Fruit fly (Drosophila melanogaster): ENCODE results near the gene f.

f gene

DNA sequence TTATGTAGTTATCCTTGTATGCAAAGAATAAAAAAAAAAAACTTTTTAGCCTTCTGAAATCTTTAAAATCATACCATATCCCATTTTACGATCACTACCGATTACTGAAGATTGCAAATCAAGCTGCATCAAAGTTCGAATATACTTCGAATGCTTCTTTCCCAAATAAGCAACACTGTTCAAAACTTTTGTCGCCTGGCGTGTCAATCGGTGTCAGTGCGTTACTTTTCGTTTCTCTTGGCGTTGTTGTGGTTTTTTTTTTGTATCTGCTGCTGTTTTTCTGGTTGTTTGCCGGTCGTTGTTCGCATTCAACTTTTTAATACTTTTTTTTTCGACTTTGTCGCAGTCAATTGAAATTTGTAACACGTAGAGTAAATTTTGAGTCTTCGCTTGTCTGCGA, 62.2 kb downstream of the f start (continued):
- TF ChIP-seq gro (GFP tag; optimal IDR thresholded peaks at IDR 0.05) = no peak
- TF ChIP-seq CG11696 (GFP tag; IDR thresholded peaks at IDR 0.05) = no peak
- TF ChIP-seq Hr51 (GFP tag; optimal IDR thresholded peaks at IDR 0.05) = peak in 1 of 2 experiments; percentile 17
- TF ChIP-seq prd (optimal IDR thresholded peaks at IDR 0.05) = no peak
- peak; percentile 42; the same call in 2 of the 3 replicates for TF ChIP-seq prd (GFP tag; IDR thresholded peaks at IDR 0.05)
- TF ChIP-seq nmo (GFP tag; optimal IDR thresholded peaks at IDR 0.05) = peak; percentile 22
- no peak for TF ChIP-seq CG5953 (GFP tag; IDR thresholded peaks at IDR 0.05)
- TF ChIP-seq CG8290 (GFP tag; optimal IDR thresholded peaks at IDR 0.05) = no peak
- no peak for TF ChIP-seq CG8290 (tag; optimal IDR thresholded peaks at IDR 0.05)
- no peak for TF ChIP-seq Mes4 (GFP tag; optimal IDR thresholded peaks at IDR 0.05)
- TF ChIP-seq CG1603 (tag; optimal IDR thresholded peaks at IDR 0.05) = no peak
- TF ChIP-seq stwl (tag; optimal IDR thresholded peaks at IDR 0.05) = no peak
- TF ChIP-seq vnd (GFP tag; IDR thresholded peaks at IDR 0.05; ENCODE audit: partially characterized antibody) = no peak
- no peak for TF ChIP-seq ERR (GFP tag; optimal IDR thresholded peaks at IDR 0.05)
- TF ChIP-seq CG11085 (GFP tag; IDR thresholded peaks at IDR 0.05) = no peak
- no peak for TF ChIP-seq CG13287 (GFP tag; IDR thresholded peaks at IDR 0.05; ENCODE audit: partially characterized antibody)
- TF ChIP-seq Rx (GFP tag; IDR thresholded peaks at IDR 0.05) = no peak
- TF ChIP-seq H2.0 (GFP tag; IDR thresholded peaks at IDR 0.05) = no peak
- no peak for TF ChIP-seq Lim3 (GFP tag; IDR thresholded peaks at IDR 0.05)
- peak; percentile 48; the same call in 1 of the 3 replicates for TF ChIP-seq CG17361 (GFP tag; IDR thresholded peaks at IDR 0.05)
- TF ChIP-seq Poxn (GFP tag; IDR thresholded peaks at IDR 0.05) = no peak
- TF ChIP-seq Med (GFP tag) = peak; percentile 54
- no peak for TF ChIP-seq Dp (GFP tag; optimal IDR thresholded peaks at IDR 0.05)
- TF ChIP-seq CG2712 (tag; optimal IDR thresholded peaks at IDR 0.05) = no peak
- no peak for TF ChIP-seq CG9817 (tag; optimal IDR thresholded peaks at IDR 0.05)
- no peak for TF ChIP-seq pum (GFP tag; optimal IDR thresholded peaks at IDR 0.05)
- TF ChIP-seq CG16779 (GFP tag; IDR thresholded peaks at IDR 0.05) = no peak
- no peak for TF ChIP-seq mam (GFP tag; optimal IDR thresholded peaks at IDR 0.05)
- no peak for TF ChIP-seq CG6175 (GFP tag; IDR thresholded peaks at IDR 0.05)
- TF ChIP-seq Xrp1 (GFP tag; IDR thresholded peaks at IDR 0.05) = 0 out of 2 replicates have a peak, but pooled peaks have one; percentile 8
- TF ChIP-seq CG9932 (GFP tag; IDR thresholded peaks at IDR 0.05) = peak; percentile 13; the same call in 1 of the 2 replicates
- TF ChIP-seq eyg (GFP tag; optimal IDR thresholded peaks at IDR 0.05) = no peak
- TF ChIP-seq lola (GFP tag; optimal IDR thresholded peaks at IDR 0.05) = no peak
- no peak for TF ChIP-seq CG13894 (tag; optimal IDR thresholded peaks at IDR 0.05)
- TF ChIP-seq CG14710 (tag; optimal IDR thresholded peaks at IDR 0.05) = no peak
- TF ChIP-seq Opbp (GFP tag; IDR thresholded peaks at IDR 0.05; ENCODE audit: partially characterized antibody) = no peak
- TF ChIP-seq Ravus (GFP tag; IDR thresholded peaks at IDR 0.05) = no peak
- no peak for TF ChIP-seq CG12155 (GFP tag; optimal IDR thresholded peaks at IDR 0.05)
- TF ChIP-seq pb (GFP tag; optimal IDR thresholded peaks at IDR 0.05) = no peak
- peak; percentile 24 for TF ChIP-seq CG7556 (GFP tag; optimal IDR thresholded peaks at IDR 0.05)
- no peak for TF ChIP-seq disco-r (GFP tag; optimal IDR thresholded peaks at IDR 0.05)
- TF ChIP-seq fd96Cb (tag; optimal IDR thresholded peaks at IDR 0.05) = no peak
- TF ChIP-seq CG18764 (GFP tag; optimal IDR thresholded peaks at IDR 0.05) = no peak
- no peak for TF ChIP-seq en (GFP tag; optimal IDR thresholded peaks at IDR 0.05)
- TF ChIP-seq CG7963 (GFP tag; IDR thresholded peaks at IDR 0.05; ENCODE audit: partially characterized antibody) = no peak
- TF ChIP-seq CG9437 (GFP tag; optimal IDR thresholded peaks at IDR 0.05) = peak; percentile 30
- no peak for TF ChIP-seq MTF-1 (GFP tag; optimal IDR thresholded peaks at IDR 0.05; ENCODE audit: borderline replicate concordance)
- TF ChIP-seq CG12942 (GFP tag; optimal IDR thresholded peaks at IDR 0.05) = no peak
- no peak for TF ChIP-seq ato (GFP tag; IDR thresholded peaks at IDR 0.05; ENCODE audit: partially characterized antibody)
- no peak for TF ChIP-seq ewg (GFP tag; optimal IDR thresholded peaks at IDR 0.05)
- no peak for TF ChIP-seq bcd (GFP tag; optimal IDR thresholded peaks at IDR 0.05)
- TF ChIP-seq oc (tag; optimal IDR thresholded peaks at IDR 0.05) = no peak

Measured in whole organism, embryonic.